Fruit fly (Drosophila melanogaster): Measurements from ENCODE around the gene Sfp24Bc.
A peak's percentile ranks its signal among the peaks of the same experiment; 100 is the strongest.

The Sfp24Bc gene

DNA sequence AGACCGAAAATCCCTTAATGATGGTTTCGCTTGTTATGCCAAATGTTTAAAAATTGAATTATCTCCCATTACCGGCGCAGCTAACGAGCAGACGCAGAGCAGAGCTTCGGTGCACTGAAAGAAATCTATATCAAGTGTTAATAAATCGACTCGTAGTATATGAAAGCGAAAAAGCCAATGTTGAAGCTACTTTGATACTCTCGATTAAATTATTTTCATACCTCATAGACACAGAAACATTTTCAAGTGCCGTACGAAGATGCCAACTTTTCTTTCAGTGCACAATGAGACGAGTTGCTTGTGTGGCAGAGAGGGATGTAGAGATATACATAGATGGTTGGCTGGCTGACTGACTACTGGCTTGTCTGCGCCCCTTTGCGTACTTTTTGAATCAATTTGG is 5.4 kb upstream of the Sfp24Bc start (continued):
- TF ChIP-seq pnt (GFP tag; optimal IDR thresholded peaks at IDR 0.05) (peak; percentile 28), aop (GFP tag; IDR thresholded peaks at IDR 0.05) (no peak), bbx (GFP tag; IDR thresholded peaks at IDR 0.05; ENCODE audit: partially characterized antibody) (no peak), CG1647 (GFP tag; optimal IDR thresholded peaks at IDR 0.05) (no peak), mirr (GFP tag; optimal IDR thresholded peaks at IDR 0.05) (no peak), her (GFP tag; optimal IDR thresholded peaks at IDR 0.05) (no peak), CG5245 (GFP tag; optimal IDR thresholded peaks at IDR 0.05) (peak; percentile 30), D19B (GFP tag; optimal IDR thresholded peaks at IDR 0.05) (no peak), exex (tag; optimal IDR thresholded peaks at IDR 0.05) (no peak), CG17912 (GFP tag; optimal IDR thresholded peaks at IDR 0.05) (no peak), Ravus (GFP tag; IDR thresholded peaks at IDR 0.05) (no peak), pzg (GFP tag; optimal IDR thresholded peaks at IDR 0.05) (no peak), CG17802 (tag; optimal IDR thresholded peaks at IDR 0.05) (peak; percentile 15), CG6654 (GFP tag; optimal IDR thresholded peaks at IDR 0.05) (no peak), CG10366 (GFP tag; IDR thresholded peaks at IDR 0.05) (no peak), CG3847 (GFP tag; IDR thresholded peaks at IDR 0.05) (peak; percentile 10; the same call in 1 of the 2 replicates), hkb (optimal IDR thresholded peaks at IDR 0.05) (no peak), hkb (GFP tag; IDR thresholded peaks at IDR 0.05) (no peak), CG14667 (GFP tag; IDR thresholded peaks at IDR 0.05) (peak; percentile 21; the same call in 1 of the 2 replicates), h (optimal IDR thresholded peaks at IDR 0.05) (no peak), CG2889 (GFP tag; IDR thresholded peaks at IDR 0.05) (no peak), CG31441 (GFP tag; IDR thresholded peaks at IDR 0.05) (peak; percentile 48; the same call in 1 of the 2 replicates), so (GFP tag; IDR thresholded peaks at IDR 0.05) (no peak), otp (GFP tag; IDR thresholded peaks at IDR 0.05) (0 out of 3 replicates have a peak, but pooled peaks have one; percentile 9), Fer3 (tag; optimal IDR thresholded peaks at IDR 0.05) (no peak), nerfin-1 (tag; optimal IDR thresholded peaks at IDR 0.05) (peak; percentile 19), B-H2 (GFP tag; optimal IDR thresholded peaks at IDR 0.05) (no peak), H2.0 (GFP tag; IDR thresholded peaks at IDR 0.05) (no peak), E2f2 (GFP tag; IDR thresholded peaks at IDR 0.05) (0 out of 2 replicates have a peak, but pooled peaks have one; percentile 7), CG10543 (GFP tag; optimal IDR thresholded peaks at IDR 0.05) (no peak), Dref (GFP tag; IDR thresholded peaks at IDR 0.05) (no peak), Oaz (GFP tag; IDR thresholded peaks at IDR 0.05) (no peak), trh (GFP tag; optimal IDR thresholded peaks at IDR 0.05) (no peak), Xbp1 (GFP tag; optimal IDR thresholded peaks at IDR 0.05) (peak; percentile 38), Hr51 (GFP tag; optimal IDR thresholded peaks at IDR 0.05) (no peak), wek (GFP tag; optimal IDR thresholded peaks at IDR 0.05) (no peak), kah (GFP tag; optimal IDR thresholded peaks at IDR 0.05) (no peak), CG9797 (GFP tag; optimal IDR thresholded peaks at IDR 0.05) (no peak), CG4617 (GFP tag; optimal IDR thresholded peaks at IDR 0.05; ENCODE audit: borderline replicate concordance) (no peak), Taf1 (GFP tag; IDR thresholded peaks at IDR 0.05) (no peak), sug (tag; optimal IDR thresholded peaks at IDR 0.05) (no peak), Six4 (GFP tag; optimal IDR thresholded peaks at IDR 0.05) (no peak), sr (GFP tag; IDR thresholded peaks at IDR 0.05) (no peak), ash1 (GFP tag; optimal IDR thresholded peaks at IDR 0.05) (no peak), tgo (GFP tag; IDR thresholded peaks at IDR 0.05) (no peak), Hey (tag; optimal IDR thresholded peaks at IDR 0.05) (no peak), zfh1 (GFP tag; IDR thresholded peaks at IDR 0.05) (peak; percentile 71), fd102C (GFP tag; optimal IDR thresholded peaks at IDR 0.05) (no peak), CG7556 (GFP tag; optimal IDR thresholded peaks at IDR 0.05) (no peak), CG10321 (GFP tag; IDR thresholded peaks at IDR 0.05) (no peak), D19A (tag; optimal IDR thresholded peaks at IDR 0.05) (peak; percentile 25), pros (GFP tag; optimal IDR thresholded peaks at IDR 0.05) (no peak), CG15479 (GFP tag; optimal IDR thresholded peaks at IDR 0.05) (no peak)
